Fruit fly (Drosophila melanogaster) Kc167 (cell line): ENCODE measurements around the gene Prps.

Source experiments
- Myc ChIP-seq: fragments of >200 bp; optimal IDR thresholded peaks from 2 replicates; lab custom pipeline; 2017; ENCODE audit warnings: missing external identifiers
- Sin3A ChIP-seq: fragments of >200 bp; optimal IDR thresholded peaks from 2 replicates; lab custom pipeline; 2018; ENCODE audit warnings: missing external identifiers
- h ChIP-seq: fragments of >200 bp; optimal IDR thresholded peaks from 3 replicates; lab custom pipeline; 2018; ENCODE audit warnings: missing external identifiers
- insv ChIP-seq: fragments of >200 bp; optimal IDR thresholded peaks from 3 replicates; lab custom pipeline; 2018; ENCODE audit warnings: missing external identifiers
- ttk ChIP-seq: sonication (Bioruptor generic); optimal IDR thresholded peaks from 2 replicates; lab custom pipeline; 2017; ENCODE audit warnings: missing external identifiers

DNA sequence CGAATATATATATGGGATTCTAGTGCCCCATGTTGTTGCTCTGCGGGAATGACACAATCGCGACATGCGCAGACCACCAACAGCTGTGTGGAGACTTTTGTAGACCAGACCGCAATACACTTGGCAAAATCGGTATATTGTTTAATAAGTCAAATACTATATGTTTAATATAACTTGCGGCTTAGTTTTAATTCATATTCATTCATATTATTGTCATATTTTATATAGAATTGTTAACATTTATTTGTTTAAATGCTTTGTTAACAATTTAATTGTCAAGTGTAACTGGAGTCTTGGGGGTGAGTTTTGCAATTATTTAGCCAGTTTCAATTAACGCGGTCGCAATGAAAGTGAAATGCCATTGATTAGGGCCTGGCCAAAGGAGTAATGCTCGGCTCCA, 43.1 kb upstream of the Prps start:
- TF ChIP-seq Sin3A (lab: Kevin White, UChicago) (no peak), Myc (lab: Kevin White, UChicago) (no peak), h (lab: Kevin White, UChicago) (no peak), ttk (lab: Kevin White, UChicago) (no peak), insv (no peak)
